Worm (Caenorhabditis elegans) whole organism, L1 larva: ENCODE data around the gene clec-167.

Source experiments
- C04F5.9 ChIP-seq: sonication (generic microtip); optimal IDR thresholded peaks from 2 replicates; lab custom pipeline; 2016; ENCODE audit warnings: missing genetic modification characterization, missing compliant biosample characterization
- F16B12.6 ChIP-seq: fragments of 150-350 bp; optimal IDR thresholded peaks from 2 replicates; lab custom pipeline; 2014; ENCODE audit warnings: missing biosample characterization, missing genetic modification characterization
- Y116A8C.19 ChIP-seq: sonication (generic microtip); optimal IDR thresholded peaks from 2 replicates; lab custom pipeline; 2016; ENCODE audit warnings: missing compliant biosample characterization, missing genetic modification characterization, borderline replicate concordance
- aha-1 ChIP-seq: fragments of 150-350 bp; optimal IDR thresholded peaks from 2 replicates; lab custom pipeline; 2014; ENCODE audit warnings: missing biosample characterization, missing genetic modification characterization
- aly-2 ChIP-seq: fragments of 150-350 bp; optimal IDR thresholded peaks from 2 replicates; lab custom pipeline; 2014; ENCODE audit warnings: missing biosample characterization, missing genetic modification characterization
- blmp-1 ChIP-seq: fragments of 150-350 bp; optimal IDR thresholded peaks from 2 replicates; lab custom pipeline; 2014; ENCODE audit warnings: missing biosample characterization, missing genetic modification characterization
- ceh-63 ChIP-seq: fragments of 200-800 bp; sonication (Bioruptor generic); optimal IDR thresholded peaks from 2 replicates; lab custom pipeline; 2018; ENCODE audit warnings: mild to moderate bottlenecking, missing genetic modification characterization, missing compliant biosample characterization
- ceh-8 ChIP-seq: fragments of 200-800 bp; sonication (Bioruptor generic); optimal IDR thresholded peaks from 2 replicates; lab custom pipeline; 2018; ENCODE audit warnings: mild to moderate bottlenecking, missing genetic modification characterization, moderate library complexity, missing compliant biosample characterization
- ceh-82 ChIP-seq, 3 experiments: fragments of 150-350 bp in 1 of 3; sonication (generic microtip) in 2 of 3; optimal IDR thresholded peaks; 2 replicates each; lab custom pipeline; 2014 to 2017; ENCODE audit warnings: missing biosample characterization in 3 of 3, missing genetic modification characterization in 3 of 3
- ceh-90 ChIP-seq: sonication (generic microtip); optimal IDR thresholded peaks from 2 replicates; lab custom pipeline; 2016; ENCODE audit warnings: missing genetic modification characterization, missing compliant biosample characterization
- ces-1 ChIP-seq: fragments of 150-350 bp; optimal IDR thresholded peaks from 2 replicates; lab custom pipeline; 2014; ENCODE audit warnings: missing biosample characterization, missing genetic modification reagents, missing genetic modification characterization
- dpl-1 ChIP-seq, 3 experiments: fragments of 150-350 bp in 2 of 3; sonication (generic microtip) in 1 of 3; optimal IDR thresholded peaks; 2 replicates each; lab custom pipeline; 2014 to 2017; ENCODE audit warnings: missing biosample characterization in 3 of 3, missing genetic modification characterization in 3 of 3, missing genetic modification reagents in 3 of 3
- dsc-1 ChIP-seq: sonication (generic microtip); optimal IDR thresholded peaks from 2 replicates; lab custom pipeline; 2016; ENCODE audit warnings: mild to moderate bottlenecking, missing genetic modification characterization, missing compliant biosample characterization
- egl-27 ChIP-seq, 2 experiments: fragments of 150-350 bp in 1 of 2; sonication (generic microtip); optimal IDR thresholded peaks; 3 replicates each; lab custom pipeline; 2017 to 2018; ENCODE audit warnings: missing biosample characterization in 2 of 2, missing genetic modification characterization in 2 of 2, missing genetic modification reagents in 2 of 2
- elt-2 ChIP-seq: sonication (generic microtip); optimal IDR thresholded peaks from 2 replicates; lab custom pipeline; 2016; ENCODE audit warnings: missing genetic modification characterization, mild to moderate bottlenecking, inconsistent platforms, missing compliant biosample characterization, missing genetic modification reagents
- ets-5 ChIP-seq: fragments of 200-800 bp; sonication (Bioruptor generic); IDR thresholded peaks from 2 replicates; pipeline ENCODE4 v1.3.6; 2022; ENCODE audit warnings: missing genetic modification characterization, missing compliant biosample characterization
- fkh-8 ChIP-seq: sonication (generic microtip); optimal IDR thresholded peaks from 2 replicates; lab custom pipeline; 2016; ENCODE audit warnings: mild to moderate bottlenecking, missing genetic modification characterization, missing compliant biosample characterization
- fos-1 ChIP-seq: fragments of 150-350 bp; optimal IDR thresholded peaks from 2 replicates; lab custom pipeline; 2014; ENCODE audit warnings: missing biosample characterization, missing genetic modification characterization
- grh-1 ChIP-seq: fragments of 200-800 bp; sonication (Bioruptor generic); IDR thresholded peaks from 2 replicates; pipeline ENCODE4 v1.3.6; 2022; ENCODE audit warnings: missing genetic modification reagents, missing genetic modification characterization, missing compliant biosample characterization
- hlh-17 ChIP-seq: fragments of 200-800 bp; sonication (Bioruptor generic); optimal IDR thresholded peaks from 2 replicates; lab custom pipeline; 2018; ENCODE audit warnings: missing genetic modification characterization, mild to moderate bottlenecking, missing compliant biosample characterization, moderate library complexity, borderline replicate concordance
- hlh-4 ChIP-seq: sonication (generic microtip); optimal IDR thresholded peaks from 2 replicates; lab custom pipeline; 2016; ENCODE audit warnings: mild to moderate bottlenecking, missing genetic modification characterization, missing compliant biosample characterization
- hpl-2 ChIP-seq: fragments of 150-350 bp; optimal IDR thresholded peaks from 2 replicates; lab custom pipeline; 2014; ENCODE audit warnings: missing biosample characterization, missing genetic modification reagents, missing genetic modification characterization
- isw-1 ChIP-seq: fragments of 200-800 bp; sonication (Bioruptor generic); IDR thresholded peaks from 2 replicates; pipeline ENCODE4 v1.3.6; 2022; ENCODE audit warnings: missing genetic modification characterization, missing compliant biosample characterization
- jun-1 ChIP-seq: fragments of 150-350 bp; optimal IDR thresholded peaks from 2 replicates; lab custom pipeline; 2014; ENCODE audit warnings: missing biosample characterization, missing genetic modification reagents, missing genetic modification characterization
- lin-13 ChIP-seq: fragments of 150-350 bp; optimal IDR thresholded peaks from 2 replicates; lab custom pipeline; 2014; ENCODE audit warnings: missing biosample characterization, missing genetic modification reagents, missing genetic modification characterization
- lin-35 ChIP-seq, 2 experiments: fragments of 150-350 bp; optimal IDR thresholded peaks; 2 replicates each; lab custom pipeline; 2014; ENCODE audit warnings: missing biosample characterization in 2 of 2, missing genetic modification characterization in 2 of 2, missing genetic modification reagents in 2 of 2
- lin-39 ChIP-seq: fragments of 150-350 bp; optimal IDR thresholded peaks from 2 replicates; lab custom pipeline; 2014; ENCODE audit warnings: missing biosample characterization, missing genetic modification reagents, missing genetic modification characterization
- lir-3 ChIP-seq: sonication (generic microtip); optimal IDR thresholded peaks from 2 replicates; lab custom pipeline; 2016; ENCODE audit warnings: mild to moderate bottlenecking, missing genetic modification characterization, moderate library complexity, missing compliant biosample characterization; ENCODE audit not compliant: poor library complexity
- mab-9 ChIP-seq: fragments of 200-800 bp; sonication (Bioruptor generic); IDR thresholded peaks from 2 replicates; pipeline ENCODE4 v1.3.6; 2022; ENCODE audit warnings: missing genetic modification reagents, missing genetic modification characterization, missing compliant biosample characterization
- nhr-19 ChIP-seq: fragments of 200-800 bp; sonication (Bioruptor generic); conservative IDR thresholded peaks from 2 replicates; pipeline ENCODE4 v1.3.6; 2022; ENCODE audit warnings: missing genetic modification characterization, missing compliant biosample characterization
- nhr-20 ChIP-seq: sonication (generic microtip); optimal IDR thresholded peaks from 2 replicates; lab custom pipeline; 2016; ENCODE audit warnings: mild to moderate bottlenecking, missing genetic modification characterization, missing compliant biosample characterization
- nhr-237 ChIP-seq: fragments of 150-350 bp; optimal IDR thresholded peaks from 2 replicates; lab custom pipeline; 2014; ENCODE audit warnings: missing biosample characterization, missing genetic modification characterization
- nhr-28 ChIP-seq: fragments of 150-350 bp; optimal IDR thresholded peaks from 2 replicates; lab custom pipeline; 2014; ENCODE audit warnings: missing biosample characterization, missing genetic modification characterization
- nhr-71 ChIP-seq: sonication (generic microtip); optimal IDR thresholded peaks from 2 replicates; lab custom pipeline; 2016; ENCODE audit warnings: mild to moderate bottlenecking, missing genetic modification characterization, moderate library complexity, missing compliant biosample characterization
- nhr-84 ChIP-seq: sonication (generic microtip); optimal IDR thresholded peaks from 2 replicates; lab custom pipeline; 2017; ENCODE audit warnings: missing biosample characterization, missing genetic modification characterization
- nhr-90 ChIP-seq: sonication (generic microtip); optimal IDR thresholded peaks from 2 replicates; lab custom pipeline; 2016; ENCODE audit warnings: mild to moderate bottlenecking, missing genetic modification characterization, missing compliant biosample characterization; ENCODE audit not compliant: poor library complexity
- pax-3 ChIP-seq: fragments of 200-800 bp; sonication (Bioruptor generic); optimal IDR thresholded peaks from 2 replicates; lab custom pipeline; 2018; ENCODE audit warnings: mild to moderate bottlenecking, missing genetic modification characterization, moderate library complexity, missing compliant biosample characterization
- pqm-1 ChIP-seq: sonication (generic microtip); optimal IDR thresholded peaks from 3 replicates; lab custom pipeline; 2017; ENCODE audit warnings: missing biosample characterization, missing genetic modification characterization
- rnt-1 ChIP-seq: sonication (generic microtip); optimal IDR thresholded peaks from 2 replicates; lab custom pipeline; 2016; ENCODE audit warnings: mild to moderate bottlenecking, missing genetic modification characterization, moderate library complexity, missing compliant biosample characterization
- skn-1 ChIP-seq: fragments of 150-350 bp; optimal IDR thresholded peaks from 2 replicates; lab custom pipeline; 2014; ENCODE audit warnings: missing biosample characterization, missing genetic modification characterization
- snpc-4 ChIP-seq: fragments of 150-350 bp; optimal IDR thresholded peaks from 2 replicates; lab custom pipeline; 2014; ENCODE audit warnings: missing biosample characterization, missing genetic modification characterization
- snu-23 ChIP-seq: sonication (generic microtip); optimal IDR thresholded peaks from 2 replicates; lab custom pipeline; 2016; ENCODE audit warnings: missing genetic modification characterization, missing compliant biosample characterization
- swsn-7 ChIP-seq: sonication (generic microtip); optimal IDR thresholded peaks from 2 replicates; lab custom pipeline; 2016; ENCODE audit warnings: missing genetic modification characterization, missing compliant biosample characterization
- tbx-2 ChIP-seq: sonication (generic microtip); optimal IDR thresholded peaks from 2 replicates; lab custom pipeline; 2016; ENCODE audit warnings: missing genetic modification characterization, missing compliant biosample characterization
- unc-130 ChIP-seq: fragments of 150-350 bp; optimal IDR thresholded peaks from 2 replicates; lab custom pipeline; 2017; ENCODE audit warnings: missing biosample characterization, missing genetic modification characterization, inconsistent platforms
- unc-30 ChIP-seq: sonication (generic microtip); optimal IDR thresholded peaks from 2 replicates; lab custom pipeline; 2017; ENCODE audit warnings: missing biosample characterization, missing genetic modification characterization
- unc-62 ChIP-seq: fragments of 150-350 bp; optimal IDR thresholded peaks from 2 replicates; lab custom pipeline; 2014; ENCODE audit warnings: missing biosample characterization, missing genetic modification reagents, missing genetic modification characterization
- unc-86 ChIP-seq: sonication (generic microtip); optimal IDR thresholded peaks from 2 replicates; lab custom pipeline; 2016; ENCODE audit warnings: missing genetic modification characterization, missing compliant biosample characterization
- ztf-11 ChIP-seq, 2 experiments: sonication (generic microtip); optimal IDR thresholded peaks; 2 replicates each; lab custom pipeline; 2016 to 2017; ENCODE audit warnings: missing genetic modification characterization in 2 of 2, missing biosample characterization in 1 of 2, missing compliant biosample characterization in 1 of 2

clec-167 gene

DNA sequence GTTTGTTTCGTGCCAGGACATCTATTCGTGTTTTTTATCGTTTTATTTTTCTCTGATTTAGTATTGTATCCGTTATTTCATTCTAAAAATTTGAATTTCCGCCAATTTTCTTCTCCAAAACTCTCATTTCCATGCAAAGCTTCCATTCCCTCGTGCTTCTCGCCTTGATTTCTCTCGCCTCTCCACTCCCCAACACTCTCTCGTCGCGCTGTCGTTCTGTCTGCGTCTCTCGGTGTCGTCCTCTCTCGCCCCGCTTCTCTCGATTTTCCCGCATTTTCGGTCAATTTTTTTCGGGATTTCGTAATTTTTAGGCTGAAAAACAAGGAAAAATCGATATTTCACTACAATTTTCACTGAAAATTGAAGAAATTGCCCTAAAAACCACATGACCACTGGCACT, 19.1 kb upstream of the clec-167 start, which contains the start of gene C09E9.1 (continued):
- no peak for TF ChIP-seq lir-3 (tag; lab: Kevin White, UChicago)
- no peak for TF ChIP-seq ceh-90 (tag; lab: Kevin White, UChicago)
- TF ChIP-seq nhr-90 (tag; lab: Kevin White, UChicago), result peak; percentile 4
- peak; percentile 73 for TF ChIP-seq tbx-2
- TF ChIP-seq unc-62 (GFP tag; lab: Kevin White, UChicago), result no peak
- peak; percentile 80 to 88 (median 80) for TF ChIP-seq dpl-1 (GFP tag; optimal IDR thresholded peaks at IDR 0.05; lab: Kevin White, UChicago)
- TF ChIP-seq ceh-63, result no peak
- TF ChIP-seq ces-1 (GFP tag; lab: Kevin White, UChicago), result no peak
- no peak for TF ChIP-seq grh-1
- peak; percentile 75 for TF ChIP-seq swsn-7 (tag; lab: Kevin White, UChicago)
- TF ChIP-seq ztf-11 (tag; optimal IDR thresholded peaks at IDR 0.05; lab: Kevin White, UChicago), result peak in 1 of 2 experiments; percentile 24
- TF ChIP-seq nhr-71 (tag; lab: Kevin White, UChicago), result peak; percentile 88
- peak; percentile 7 for TF ChIP-seq pax-3 (tag; lab: Kevin White, UChicago)
- no peak for TF ChIP-seq hpl-2 (GFP tag; lab: Kevin White, UChicago)
- no peak for TF ChIP-seq Y116A8C.19 (tag; lab: Kevin White, UChicago)
- TF ChIP-seq hlh-4 (tag; lab: Kevin White, UChicago), result no peak
- peak; percentile 14 for TF ChIP-seq F16B12.6 (tag; lab: Kevin White, UChicago)
- peak; percentile 74 for TF ChIP-seq rnt-1 (tag; lab: Kevin White, UChicago)
- TF ChIP-seq isw-1 (GFP tag; lab: Robert Waterston, UW), result peak; percentile 60
- TF ChIP-seq nhr-28 (tag; lab: Kevin White, UChicago), result no peak
- TF ChIP-seq nhr-19, result peak; percentile 40
- peak; percentile 77 for TF ChIP-seq unc-86 (tag; lab: Kevin White, UChicago)
- TF ChIP-seq ceh-8, result no peak
- TF ChIP-seq C04F5.9 (tag; lab: Kevin White, UChicago), result no peak
- no peak for TF ChIP-seq unc-130 (tag; lab: Kevin White, UChicago)
- TF ChIP-seq unc-30 (tag; lab: Kevin White, UChicago), result no peak
- TF ChIP-seq egl-27 (tag; optimal IDR thresholded peaks at IDR 0.05; lab: Kevin White, UChicago), result no peak
- peak; percentile 86 to 92 for TF ChIP-seq lin-35 (GFP tag; optimal IDR thresholded peaks at IDR 0.05; lab: Kevin White, UChicago)
- TF ChIP-seq hlh-17 (GFP tag; lab: Kevin White, UChicago), result no peak
- TF ChIP-seq skn-1 (tag; lab: Kevin White, UChicago), result peak; percentile 76

DNA sequence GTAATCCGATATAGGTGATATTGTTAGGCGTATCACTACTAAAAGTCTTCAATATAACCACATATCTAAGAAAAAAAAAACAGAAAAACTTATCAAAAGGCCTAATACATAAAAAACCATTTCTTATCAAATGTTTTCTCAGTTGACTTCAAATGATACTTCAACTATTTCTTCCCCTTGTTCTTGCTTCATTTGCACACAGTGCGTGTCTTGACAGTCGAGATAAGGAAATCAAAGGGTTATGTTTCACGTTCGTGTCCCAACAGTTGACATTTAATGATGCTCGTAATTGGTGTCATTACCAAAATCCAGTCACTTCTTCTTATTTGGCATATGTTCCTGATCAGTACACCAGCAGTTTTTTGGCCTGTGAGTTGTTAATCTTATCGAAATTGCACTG, 11.2 kb upstream of the clec-167 start, which contains the start of gene clec-170:
Gene clec-170 (plus strand): TSS at position 143 of the 400 bp plus-strand sequence.
- TF ChIP-seq blmp-1 (tag; lab: Kevin White, UChicago) (no peak), pax-3 (tag; lab: Kevin White, UChicago) (no peak), hlh-17 (GFP tag; lab: Kevin White, UChicago) (no peak)
- TF ChIP-seq, all 84 proteins: peak for 0

DNA sequence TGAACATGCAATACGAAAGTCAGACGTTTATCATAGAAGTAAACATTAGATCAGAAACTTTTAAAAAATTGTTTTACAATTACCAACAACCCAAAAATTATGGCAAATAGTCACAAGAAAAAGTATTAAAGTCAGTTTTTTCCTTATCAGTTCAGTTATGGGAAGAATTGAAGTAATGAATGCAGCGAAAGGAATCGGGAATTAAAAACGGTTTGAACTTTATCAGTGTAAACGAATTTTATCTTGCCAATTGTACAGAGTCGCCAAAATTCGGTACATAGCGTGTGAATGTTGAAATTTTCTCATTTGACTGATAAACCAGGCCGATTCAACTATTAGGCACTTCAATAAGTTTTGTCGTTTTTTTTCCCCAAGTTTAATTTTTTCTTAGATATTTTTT, 10.6 kb upstream of the clec-167 start:
- TF ChIP-seq snpc-4 (tag; lab: Kevin White, UChicago) (no peak), lin-35 (GFP tag; optimal IDR thresholded peaks at IDR 0.05; lab: Kevin White, UChicago) (peak in 1 of 2 experiments; percentile 9), mab-9 (GFP tag; lab: Robert Waterston, UW) (no peak), aha-1 (tag; lab: Kevin White, UChicago) (no peak), snu-23 (GFP tag; lab: Kevin White, UChicago) (no peak), fos-1 (tag; lab: Kevin White, UChicago) (no peak), aly-2 (no peak), ets-5 (GFP tag; lab: Robert Waterston, UW) (no peak), nhr-20 (tag; lab: Kevin White, UChicago) (no peak), lin-13 (GFP tag; lab: Kevin White, UChicago) (no peak), lin-39 (no peak), fkh-8 (tag; lab: Kevin White, UChicago) (no peak), dsc-1 (tag; lab: Kevin White, UChicago) (no peak), nhr-84 (no peak), ceh-82 (tag; optimal IDR thresholded peaks at IDR 0.05; lab: Kevin White, UChicago) (no peak), pqm-1 (tag; lab: Kevin White, UChicago) (peak; percentile 87), hlh-4 (tag; lab: Kevin White, UChicago) (no peak), isw-1 (GFP tag; lab: Robert Waterston, UW) (no peak), jun-1 (tag; lab: Kevin White, UChicago) (peak; percentile 52), elt-2 (tag; lab: Kevin White, UChicago) (peak; percentile 96), nhr-237 (no peak), grh-1 (no peak)
